Worm (Caenorhabditis elegans): ENCODE results near the gene col-120.
A peak's percentile ranks its signal among the peaks of the same experiment; 100 is the strongest.

The col-120 gene

DNA sequence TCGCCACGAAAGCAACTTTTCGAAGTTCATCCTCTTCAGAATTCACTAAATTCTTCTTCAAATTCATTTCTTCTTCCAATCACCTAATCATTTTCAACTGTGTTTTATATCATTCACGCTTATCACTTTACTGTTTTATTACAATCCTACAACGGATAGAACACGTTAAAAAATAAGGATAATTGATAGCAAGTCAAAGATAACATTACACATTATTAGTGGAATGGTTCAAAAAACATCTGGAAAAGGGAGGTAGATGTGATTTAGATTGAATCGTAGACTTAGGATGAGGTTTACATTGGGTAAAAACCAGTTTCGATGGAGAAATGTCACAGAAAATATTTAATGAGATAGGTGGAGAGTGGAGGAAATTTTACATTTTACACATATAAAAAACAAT lies at the start of gene col-120:
TSS of gene col-120 (minus strand) at position 101 of the 400 bp plus-strand sequence.
- TF ChIP-seq Y48G9A.11 (GFP tag; IDR thresholded peaks at IDR 0.05): no peak
- peak; percentile 22 for TF ChIP-seq nhr-48 (tag; optimal IDR thresholded peaks at IDR 0.05)
- no peak for TF ChIP-seq saeg-2 (GFP tag; IDR thresholded peaks at IDR 0.05)
- peak in 1 of 2 experiments; percentile 55 for TF ChIP-seq unc-62 (GFP tag; optimal IDR thresholded peaks at IDR 0.05 in 1 of 2)
- no peak for TF ChIP-seq unc-62 (tag; optimal IDR thresholded peaks at IDR 0.05)
- TF ChIP-seq snpc-4 (tag; optimal IDR thresholded peaks at IDR 0.05): no peak
- no peak for TF ChIP-seq dpl-1 (GFP tag; optimal IDR thresholded peaks at IDR 0.05)
- no peak for TF ChIP-seq unc-39 (tag; optimal IDR thresholded peaks at IDR 0.05)
- TF ChIP-seq spr-1 (tag; optimal IDR thresholded peaks at IDR 0.05): no peak
- no peak for TF ChIP-seq ceh-82 (tag; optimal IDR thresholded peaks at IDR 0.05)

DNA sequence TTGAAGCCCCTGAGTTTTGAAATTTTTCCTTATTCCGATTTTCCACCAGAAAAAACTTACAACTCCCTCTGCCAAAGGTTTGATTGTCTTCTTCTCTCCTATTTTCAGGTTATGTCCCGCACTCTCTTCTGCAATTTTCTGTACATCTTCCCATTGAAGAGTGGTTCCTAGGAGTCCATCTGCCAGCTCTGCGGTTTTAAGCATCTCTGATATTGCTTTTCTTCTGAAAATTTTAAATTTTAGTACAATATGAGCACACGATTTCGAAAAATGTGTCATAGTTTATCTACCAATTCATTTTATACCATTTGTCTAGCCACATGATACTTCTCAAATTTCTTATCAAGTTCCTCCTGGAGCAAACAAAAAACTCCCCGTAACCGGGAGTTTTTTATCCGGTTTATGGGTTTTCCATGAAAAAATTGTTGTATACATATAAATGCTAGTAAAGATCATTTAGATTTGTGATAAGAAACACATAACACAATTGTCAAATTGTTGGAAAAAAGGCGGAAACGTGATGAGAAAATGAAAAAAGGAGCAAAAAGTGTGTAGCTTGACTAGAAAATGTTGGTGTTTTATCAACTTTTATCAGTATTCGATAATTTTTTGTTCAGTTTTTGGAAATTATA lies 49.5 kb upstream of the col-120 start:
- TF ChIP-seq F26F4.8 (GFP tag; conservative IDR thresholded peaks at IDR 0.05) (no peak), attf-4 (tag; optimal IDR thresholded peaks at IDR 0.05) (no peak), hlh-11 (tag; optimal IDR thresholded peaks at IDR 0.05) (peak; percentile 57), Y75B8A.6 (GFP tag; IDR thresholded peaks at IDR 0.05) (no peak), nhr-28 (tag; optimal IDR thresholded peaks at IDR 0.05) (peak; percentile 71), mdl-1 (tag; optimal IDR thresholded peaks at IDR 0.05) (peak in 1 of 2 experiments; percentile 43), daf-16 (GFP tag; optimal IDR thresholded peaks at IDR 0.05) (no peak), daf-16 (tag; optimal IDR thresholded peaks at IDR 0.05) (peak; percentile 62), php-3 (GFP tag; IDR thresholded peaks at IDR 0.05) (0 out of 2 replicates have a peak, but pooled peaks have one; percentile 32), T20F7.1 (GFP tag; optimal IDR thresholded peaks at IDR 0.05) (peak; percentile 13), lin-1 (GFP tag; IDR thresholded peaks at IDR 0.05) (peak; percentile 20; the same call in 1 of the 2 replicates), zip-2 (tag; optimal IDR thresholded peaks at IDR 0.05) (no peak), F49E8.2 (tag; optimal IDR thresholded peaks at IDR 0.05; ENCODE audit: borderline replicate concordance) (no peak), aha-1 (tag) (peak; percentile 91), nhr-77 (tag; optimal IDR thresholded peaks at IDR 0.05) (peak; percentile 74), pqm-1 (tag; optimal IDR thresholded peaks at IDR 0.05) (peak; percentile 44)

DNA sequence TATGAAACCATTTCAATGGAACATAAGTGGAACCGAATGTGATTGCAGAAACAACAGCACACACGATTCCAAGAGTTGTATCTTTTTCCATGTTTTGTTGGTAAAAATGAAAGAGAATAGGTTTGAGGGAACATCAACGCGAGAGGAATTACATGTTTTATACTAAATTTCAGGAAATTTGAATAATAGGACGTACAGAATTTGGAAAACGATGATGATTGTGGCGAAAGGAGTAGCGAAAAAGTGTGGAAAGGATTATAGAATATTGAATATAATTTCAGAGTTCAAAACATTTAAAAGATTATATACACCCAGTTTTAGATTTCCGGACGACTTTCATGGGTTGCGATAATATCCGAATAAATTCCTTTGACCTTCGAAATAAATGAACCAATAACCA lies 47.4 kb upstream of the col-120 start, which contains the start of gene F49C12.6:
TSS of gene F49C12.6 (minus strand) at position 101 of the 400 bp plus-strand sequence.
- no peak for TF ChIP-seq nhr-6 (tag; optimal IDR thresholded peaks at IDR 0.05)

ce11 chrIV:9304617-9305016 lies 43.0 kb upstream of the col-120 start, which contains the start of gene F49C12.5:
TSS of gene F49C12.5 (plus strand) at chrIV:9304917.
- no peak for TF ChIP-seq pha-4 (GFP tag; IDR thresholded peaks at IDR 0.05)
- TF ChIP-seq pha-4 (tag; optimal IDR thresholded peaks at IDR 0.05): no peak

- TF ChIP-seq attf-4 (tag; optimal IDR thresholded peaks at IDR 0.05): no peak
- no peak for TF ChIP-seq jun-1 (tag; optimal IDR thresholded peaks at IDR 0.05)
- TF ChIP-seq skn-1 (tag; optimal IDR thresholded peaks at IDR 0.05): no peak
- no peak for TF ChIP-seq zip-2 (tag; optimal IDR thresholded peaks at IDR 0.05)
- TF ChIP-seq fkh-10 (GFP tag; optimal IDR thresholded peaks at IDR 0.05): no peak
Measured at ce11 chrIV:9303994-9304393, 42.4 kb upstream of the col-120 start, which contains the start of gene F49C12.4. TSS of gene F49C12.4 (minus strand) at chrIV:9304094.

DNA sequence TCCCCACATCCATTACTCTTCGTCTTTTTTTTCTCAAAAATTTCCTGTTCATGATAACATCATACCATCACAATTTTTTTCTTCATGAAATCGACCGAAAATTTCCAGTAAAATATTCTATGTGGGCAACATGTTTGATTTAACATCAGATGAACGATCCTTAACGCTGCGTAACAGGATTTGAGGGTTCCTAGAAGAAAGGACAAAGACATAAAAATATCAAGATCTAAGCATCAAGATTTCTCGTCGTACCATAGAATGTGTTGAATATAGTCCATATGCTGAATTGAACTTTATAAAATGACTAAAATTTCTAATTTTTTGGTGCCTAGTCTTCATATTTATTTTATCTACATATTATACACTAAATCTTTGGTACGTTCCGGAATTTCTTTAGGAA lies 38.5 kb upstream of the col-120 start, which contains the start of gene F49C12.3:
TSS of gene F49C12.3 (plus strand) at position 301 of the 400 bp plus-strand sequence.
- no peak for TF ChIP-seq nhr-6 (tag; optimal IDR thresholded peaks at IDR 0.05)
- TF ChIP-seq lir-3 (tag; optimal IDR thresholded peaks at IDR 0.05): no peak
- no peak for TF ChIP-seq lsy-2 (tag; optimal IDR thresholded peaks at IDR 0.05)
- no peak for TF ChIP-seq daf-19 (GFP tag; conservative IDR thresholded peaks at IDR 0.05)
- TF ChIP-seq ceh-82 (tag; optimal IDR thresholded peaks at IDR 0.05): no peak
- TF ChIP-seq Y75B8A.6 (GFP tag; IDR thresholded peaks at IDR 0.05): no peak
- TF ChIP-seq daf-8 (GFP tag; IDR thresholded peaks at IDR 0.05): no peak
- TF ChIP-seq dpl-1 (GFP tag; optimal IDR thresholded peaks at IDR 0.05): no peak
- no peak for TF ChIP-seq sdz-12 (GFP tag; optimal IDR thresholded peaks at IDR 0.05)
